Worm (Caenorhabditis elegans): ENCODE results near the gene col-164.

ce11 chrX:2140610-2141009 is 47.3 kb downstream of the col-164 start:
- TF ChIP-seq snpc-4 (tag; optimal IDR thresholded peaks at IDR 0.05) (no peak), ztf-4 (tag; optimal IDR thresholded peaks at IDR 0.05) (no peak), ceh-82 (tag; optimal IDR thresholded peaks at IDR 0.05) (no peak), aly-2 (tag; optimal IDR thresholded peaks at IDR 0.05) (no peak), jun-1 (tag; optimal IDR thresholded peaks at IDR 0.05) (no peak), nhr-237 (tag; optimal IDR thresholded peaks at IDR 0.05) (no peak), mdl-1 (tag; optimal IDR thresholded peaks at IDR 0.05) (no peak), unc-39 (tag; optimal IDR thresholded peaks at IDR 0.05) (no peak), R02D3.7 (tag; optimal IDR thresholded peaks at IDR 0.05) (no peak), nhr-76 (tag; optimal IDR thresholded peaks at IDR 0.05) (no peak)

Data from whole organism, L3 larva.